Fruit fly (Drosophila melanogaster) whole organism: Measurements from ENCODE around the gene CG34293.

Experiments
- CG8478 ChIP-seq: fragments of >200 bp; optimal IDR thresholded peaks from 2 replicates; lab custom pipeline; 2018; ENCODE audit warnings: inconsistent platforms
- EcR ChIP-seq, 2 experiments: fragments of >200 bp; optimal IDR thresholded peaks; 2 replicates each; lab custom pipeline; 2017; ENCODE audit warnings: missing biosample characterization in 2 of 2, missing genetic modification characterization in 2 of 2, missing genetic modification reagents in 2 of 2
- pan ChIP-seq: fragments of >200 bp; optimal IDR thresholded peaks from 2 replicates; lab custom pipeline; 2017
- psq ChIP-seq: fragments of >200 bp; optimal IDR thresholded peaks from 2 replicates; lab custom pipeline; 2017
- usp ChIP-seq: fragments of >200 bp; optimal IDR thresholded peaks from 2 replicates; lab custom pipeline; 2017; ENCODE audit warnings: missing biosample characterization, missing genetic modification characterization, mixed read lengths

dm6 chr3R:27204694-27205414 lies 39.5 kb upstream of the CG34293 start:
- no peak for TF ChIP-seq psq
- TF ChIP-seq EcR (GFP tag; optimal IDR thresholded peaks at IDR 0.05; lab: Kevin White, UChicago), result no peak
- no peak for TF ChIP-seq CG8478
- TF ChIP-seq pan (lab: Kevin White, UChicago), result no peak
- no peak for TF ChIP-seq usp (GFP tag; lab: Kevin White, UChicago)
